Worm (Caenorhabditis elegans) whole organism, mixed stage, embryonic: ENCODE measurements around the gene fbxa-12.

Source experiments
- M03D4.4 ChIP-seq: sonication (generic microtip); optimal IDR thresholded peaks from 2 replicates; lab custom pipeline; 2017; ENCODE audit warnings: mild to moderate bottlenecking, missing genetic modification characterization, missing compliant biosample characterization
- bed-3 ChIP-seq: fragments of 200-800 bp; sonication (Bioruptor generic); optimal IDR thresholded peaks from 3 replicates; lab custom pipeline; 2018; ENCODE audit warnings: mild to moderate bottlenecking, missing genetic modification characterization, moderate library complexity, missing compliant biosample characterization
- ceh-39 ChIP-seq: fragments of 150-350 bp; optimal IDR thresholded peaks from 2 replicates; lab custom pipeline; 2014; ENCODE audit warnings: missing biosample characterization, missing genetic modification characterization
- ceh-43 ChIP-seq: fragments of 200-800 bp; sonication (Bioruptor generic); optimal IDR thresholded peaks from 2 replicates; lab custom pipeline; 2018; ENCODE audit warnings: mild to moderate bottlenecking, missing genetic modification characterization, moderate library complexity, missing compliant biosample characterization
- ceh-83 ChIP-seq: fragments of 200-800 bp; sonication (Bioruptor generic); optimal IDR thresholded peaks from 2 replicates; lab custom pipeline; 2018; ENCODE audit warnings: mild to moderate bottlenecking, missing genetic modification characterization, missing compliant biosample characterization
- cnd-1 ChIP-seq: fragments of 200-800 bp; sonication (Bioruptor generic); optimal IDR thresholded peaks from 2 replicates; lab custom pipeline; 2018; ENCODE audit warnings: mild to moderate bottlenecking, missing genetic modification characterization, missing compliant biosample characterization
- drap-1 ChIP-seq: fragments of 200-800 bp; sonication (Bioruptor generic); optimal IDR thresholded peaks from 3 replicates; lab custom pipeline; 2018; ENCODE audit warnings: mild to moderate bottlenecking, missing genetic modification characterization, missing compliant biosample characterization
- flh-1 ChIP-seq: fragments of 200-800 bp; sonication (Bioruptor generic); optimal IDR thresholded peaks from 2 replicates; lab custom pipeline; 2018; ENCODE audit warnings: mild to moderate bottlenecking, missing genetic modification characterization, moderate library complexity, missing compliant biosample characterization
- ham-2 ChIP-seq: fragments of 200-800 bp; sonication (Bioruptor generic); optimal IDR thresholded peaks from 2 replicates; lab custom pipeline; 2018; ENCODE audit warnings: mild to moderate bottlenecking, missing genetic modification characterization, missing compliant biosample characterization
- hlh-1 ChIP-seq: fragments of 150-350 bp; optimal IDR thresholded peaks from 2 replicates; lab custom pipeline; 2014; ENCODE audit warnings: missing biosample characterization, missing genetic modification reagents, missing genetic modification characterization
- lin-13 ChIP-seq: fragments of 150-350 bp; optimal IDR thresholded peaks from 2 replicates; lab custom pipeline; 2014; ENCODE audit warnings: missing biosample characterization, missing genetic modification characterization
- lsy-2 ChIP-seq: fragments of 150-350 bp; optimal IDR thresholded peaks from 2 replicates; lab custom pipeline; 2014; ENCODE audit warnings: missing biosample characterization, missing genetic modification characterization
- mab-5 ChIP-seq: fragments of 150-350 bp; optimal IDR thresholded peaks from 2 replicates; lab custom pipeline; 2014; ENCODE audit warnings: missing biosample characterization, missing genetic modification characterization
- mep-1 ChIP-seq: fragments of 150-350 bp; optimal IDR thresholded peaks from 2 replicates; lab custom pipeline; 2017; ENCODE audit warnings: missing biosample characterization, missing genetic modification reagents, missing genetic modification characterization, inconsistent platforms
- mls-2 ChIP-seq: sonication (generic microtip); optimal IDR thresholded peaks from 2 replicates; lab custom pipeline; 2016; ENCODE audit warnings: mild to moderate bottlenecking, missing genetic modification characterization, moderate library complexity, missing compliant biosample characterization
- nhr-12 ChIP-seq: fragments of 150-350 bp; optimal IDR thresholded peaks from 2 replicates; lab custom pipeline; 2014; ENCODE audit warnings: missing biosample characterization, missing genetic modification characterization
- nhr-2 ChIP-seq: fragments of 150-350 bp; optimal IDR thresholded peaks from 2 replicates; lab custom pipeline; 2014; ENCODE audit warnings: missing biosample characterization, missing genetic modification characterization
- nhr-237 ChIP-seq: fragments of 150-350 bp; optimal IDR thresholded peaks from 2 replicates; lab custom pipeline; 2014; ENCODE audit warnings: missing biosample characterization, missing genetic modification characterization
- nhr-28 ChIP-seq: fragments of 150-350 bp; optimal IDR thresholded peaks from 2 replicates; lab custom pipeline; 2014; ENCODE audit warnings: missing biosample characterization, missing genetic modification characterization
- nhr-76 ChIP-seq: sonication (generic microtip); optimal IDR thresholded peaks from 2 replicates; lab custom pipeline; 2017; ENCODE audit warnings: missing biosample characterization, missing genetic modification characterization
- pha-4 ChIP-seq: fragments of 150-350 bp; optimal IDR thresholded peaks from 2 replicates; lab custom pipeline; 2018; ENCODE audit warnings: missing biosample characterization, missing genetic modification reagents, missing genetic modification characterization
- sem-2 ChIP-seq: fragments of 200-800 bp; sonication (Bioruptor generic); optimal IDR thresholded peaks from 2 replicates; lab custom pipeline; 2018; ENCODE audit warnings: mild to moderate bottlenecking, missing genetic modification characterization, missing compliant biosample characterization
- snpc-4 ChIP-seq: fragments of 150-350 bp; optimal IDR thresholded peaks from 2 replicates; lab custom pipeline; 2014; ENCODE audit warnings: missing biosample characterization, missing genetic modification characterization
- sptf-1 ChIP-seq: sonication (generic microtip); optimal IDR thresholded peaks from 2 replicates; lab custom pipeline; 2017; ENCODE audit warnings: mild to moderate bottlenecking, missing genetic modification characterization, moderate library complexity, missing compliant biosample characterization
- tbx-8 ChIP-seq: fragments of 200-800 bp; sonication (Bioruptor generic); optimal IDR thresholded peaks from 2 replicates; lab custom pipeline; 2018; ENCODE audit warnings: mild to moderate bottlenecking, missing genetic modification characterization, moderate library complexity, missing compliant biosample characterization
- unc-120 ChIP-seq: sonication (generic microtip); optimal IDR thresholded peaks from 2 replicates; lab custom pipeline; 2017; ENCODE audit warnings: missing genetic modification characterization, missing compliant biosample characterization; ENCODE audit not compliant: poor library complexity, severe bottlenecking
- unc-62 ChIP-seq: fragments of 150-350 bp; optimal IDR thresholded peaks from 2 replicates; lab custom pipeline; 2014; ENCODE audit warnings: missing biosample characterization, missing genetic modification reagents, missing genetic modification characterization
- zip-8 ChIP-seq: fragments of 150-350 bp; optimal IDR thresholded peaks from 2 replicates; lab custom pipeline; 2014; ENCODE audit warnings: missing biosample characterization, missing genetic modification characterization
- ztf-11 ChIP-seq: fragments of 150-350 bp; optimal IDR thresholded peaks from 2 replicates; lab custom pipeline; 2014; ENCODE audit warnings: missing biosample characterization, missing genetic modification characterization

Gene fbxa-12

DNA sequence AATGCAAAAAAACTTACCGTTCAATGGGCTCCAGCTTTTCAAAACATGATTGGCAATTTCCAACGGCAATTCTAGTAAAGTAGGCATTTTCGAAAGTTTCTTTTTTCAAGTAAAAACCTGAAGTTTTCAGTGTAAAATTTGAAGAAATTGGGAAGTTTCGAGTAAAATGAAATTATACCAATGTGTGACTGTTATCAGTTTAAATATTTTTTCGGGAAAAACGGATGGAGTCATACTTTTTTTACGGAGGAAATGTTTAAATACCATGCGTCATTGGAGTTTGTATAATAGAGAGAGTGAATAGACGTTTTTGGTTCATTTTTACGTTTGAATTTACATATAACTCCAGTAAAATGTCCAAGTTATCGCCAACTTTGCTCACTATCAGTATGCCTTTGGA is at the start of gene fbxa-12:
Gene fbxa-12 (plus strand): TSS at position 301 of the 400 bp plus-strand sequence.
- TF ChIP-seq lsy-2 (no peak), ceh-43 (GFP tag; lab: Kevin White, UChicago) (no peak), nhr-28 (tag; lab: Kevin White, UChicago) (no peak), cnd-1 (tag; lab: Kevin White, UChicago) (no peak), mep-1 (no peak), mls-2 (tag; lab: Kevin White, UChicago) (no peak), snpc-4 (tag; lab: Kevin White, UChicago) (no peak), nhr-76 (no peak), bed-3 (GFP tag; lab: Kevin White, UChicago) (no peak), mab-5 (tag; lab: Kevin White, UChicago) (no peak), flh-1 (GFP tag; lab: Kevin White, UChicago) (no peak)

DNA sequence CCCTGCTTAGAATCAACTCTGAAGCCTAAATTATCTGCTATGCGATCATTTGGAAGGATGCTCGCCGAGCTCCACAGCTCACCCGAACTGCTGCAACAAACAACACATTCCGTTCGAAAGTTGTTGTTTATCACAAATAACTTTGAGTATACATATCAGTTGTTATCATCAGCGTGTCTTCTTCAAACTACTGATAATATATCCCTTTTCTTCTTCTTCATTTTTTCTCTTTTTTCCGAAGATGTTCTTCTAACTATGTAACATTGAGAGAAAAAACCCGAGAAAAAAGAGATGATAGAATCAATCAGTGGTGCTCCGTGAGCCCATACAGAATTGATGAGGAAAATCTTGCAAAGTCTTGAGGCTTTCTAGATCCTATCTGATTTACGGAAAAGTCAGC is 49.0 kb upstream of the fbxa-12 start:
- no peak for TF ChIP-seq drap-1
- no peak for TF ChIP-seq hlh-1 (tag; lab: Kevin White, UChicago)
- TF ChIP-seq sem-2 (GFP tag; lab: Kevin White, UChicago) = no peak
- TF ChIP-seq ceh-39 (tag; lab: Kevin White, UChicago) = no peak
- TF ChIP-seq nhr-2 = no peak
- no peak for TF ChIP-seq unc-120 (tag; lab: Kevin White, UChicago)
- no peak for TF ChIP-seq ceh-83
- no peak for TF ChIP-seq nhr-237 (tag; lab: Kevin White, UChicago)
- TF ChIP-seq lin-13 = no peak
- TF ChIP-seq ham-2 (GFP tag; lab: Kevin White, UChicago) = no peak
- TF ChIP-seq nhr-12 (tag; lab: Kevin White, UChicago) = no peak
- TF ChIP-seq nhr-76 = no peak
- no peak for TF ChIP-seq flh-1 (GFP tag; lab: Kevin White, UChicago)

DNA sequence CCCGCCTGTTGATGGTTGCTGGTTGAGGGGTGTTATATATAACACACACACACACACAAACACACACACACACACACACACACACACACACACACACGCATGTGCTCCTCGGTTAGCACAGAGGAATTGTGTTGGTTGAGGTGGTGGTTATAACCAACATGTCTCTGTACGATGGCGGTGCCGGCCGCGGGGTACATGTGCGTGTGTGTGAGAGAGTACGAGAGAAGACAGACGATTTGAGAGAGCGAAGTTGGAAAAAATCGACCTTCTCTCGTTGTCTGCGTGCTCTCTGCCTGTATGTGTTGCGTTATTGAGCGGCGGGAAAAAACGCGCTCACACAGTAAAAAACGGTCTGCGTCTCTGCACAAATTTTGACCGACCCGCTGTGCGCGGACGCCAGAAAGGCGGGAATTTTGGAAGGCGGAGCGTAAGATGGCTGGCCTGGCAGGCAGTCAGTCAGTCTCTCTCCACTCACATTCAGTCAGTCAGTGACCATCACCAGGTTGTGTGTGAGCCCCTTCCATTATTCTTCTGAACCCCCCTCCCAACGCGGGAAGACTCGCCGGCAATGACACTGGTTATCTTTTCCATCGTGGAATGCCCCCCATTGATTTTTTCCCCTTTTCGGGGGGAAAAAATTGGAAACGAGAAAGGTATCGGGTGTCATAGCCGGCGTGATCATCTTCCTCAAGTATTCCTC is 47.5 kb upstream of the fbxa-12 start:
- TF ChIP-seq ceh-39 (tag; lab: Kevin White, UChicago) = peak; percentile 52
- peak; percentile 29 for TF ChIP-seq mls-2 (tag; lab: Kevin White, UChicago)
- TF ChIP-seq nhr-12 (tag; lab: Kevin White, UChicago) = no peak
- TF ChIP-seq nhr-237 (tag; lab: Kevin White, UChicago) = no peak
- TF ChIP-seq mab-5 (tag; lab: Kevin White, UChicago) = no peak
- peak; percentile 52 for TF ChIP-seq ztf-11
- TF ChIP-seq zip-8 (tag; lab: Kevin White, UChicago) = peak; percentile 27
- TF ChIP-seq pha-4 (tag; lab: Kevin White, UChicago) = peak; percentile 40
- TF ChIP-seq nhr-2 = peak; percentile 55
- no peak for TF ChIP-seq bed-3 (GFP tag; lab: Kevin White, UChicago)
- peak; percentile 21 for TF ChIP-seq mep-1
- TF ChIP-seq unc-120 (tag; lab: Kevin White, UChicago) = peak; percentile 79
- TF ChIP-seq cnd-1 (tag; lab: Kevin White, UChicago) = peak; percentile 66
- TF ChIP-seq ceh-43 (GFP tag; lab: Kevin White, UChicago) = no peak
- peak; percentile 5 for TF ChIP-seq lin-13
- peak; percentile 44 for TF ChIP-seq unc-62
- peak; percentile 14 for TF ChIP-seq drap-1

- TF ChIP-seq ceh-39 (tag; lab: Kevin White, UChicago) (no peak), zip-8 (tag; lab: Kevin White, UChicago) (no peak), mab-5 (tag; lab: Kevin White, UChicago) (no peak), mls-2 (tag; lab: Kevin White, UChicago) (no peak), flh-1 (GFP tag; lab: Kevin White, UChicago) (no peak)
Measured at ce11 chrIII:2197706-2198105, 21.8 kb upstream of the fbxa-12 start, which contains the start of gene C39B5.6. Gene C39B5.6 (plus strand): TSS chrIII:2198006.

ce11 chrIII:2205155-2205554 is 14.4 kb upstream of the fbxa-12 start:
- no peak for TF ChIP-seq ham-2 (GFP tag; lab: Kevin White, UChicago)
- TF ChIP-seq tbx-8 = no peak
- TF ChIP-seq nhr-237 (tag; lab: Kevin White, UChicago) = no peak
- no peak for TF ChIP-seq M03D4.4 (tag; lab: Kevin White, UChicago)
- no peak for TF ChIP-seq zip-8 (tag; lab: Kevin White, UChicago)
- no peak for TF ChIP-seq sptf-1 (tag; lab: Kevin White, UChicago)
